Fruit fly (Drosophila melanogaster) whole organism, embryonic: Measurements from ENCODE around the gene Ykt6.

Source experiments
- CG10267 ChIP-seq: fragments of 200-800 bp; sonication (Bioruptor generic); optimal IDR thresholded peaks from 2 replicates; lab custom pipeline; 2018; ENCODE audit warnings: missing biosample characterization, mild to moderate bottlenecking, missing genetic modification characterization, moderate library complexity
- CG10462 ChIP-seq: fragments of 200-800 bp; sonication (Bioruptor generic); optimal IDR thresholded peaks from 2 replicates; lab custom pipeline; 2016; ENCODE audit warnings: missing biosample characterization, missing genetic modification characterization
- CG11093 ChIP-seq: fragments of 200-800 bp; sonication (Bioruptor generic); IDR thresholded peaks from 3 replicates; pipeline ENCODE4 v1.3.6; 2022; ENCODE audit warnings: missing biosample characterization, missing genetic modification characterization
- CG12391 ChIP-seq: fragments of 200-800 bp; sonication (Bioruptor generic); optimal IDR thresholded peaks from 3 replicates; lab custom pipeline; 2018; ENCODE audit warnings: missing biosample characterization, mild to moderate bottlenecking, missing genetic modification characterization, moderate library complexity
- CG13287 ChIP-seq: fragments of 200-800 bp; sonication (Bioruptor generic); IDR thresholded peaks from 2 replicates; pipeline ENCODE4 v1.3.6; 2022; ENCODE audit warnings: missing biosample characterization, missing genetic modification characterization; ENCODE audit not compliant: partially characterized antibody
- CG15269 ChIP-seq: fragments of 200-800 bp; sonication (Bioruptor generic); optimal IDR thresholded peaks from 2 replicates; lab custom pipeline; 2018; ENCODE audit warnings: missing biosample characterization, mild to moderate bottlenecking, missing genetic modification characterization, moderate library complexity
- CG1603 ChIP-seq: fragments of 200-800 bp; sonication (Bioruptor generic); optimal IDR thresholded peaks from 2 replicates; lab custom pipeline; 2019; ENCODE audit warnings: missing biosample characterization, mild to moderate bottlenecking, missing genetic modification characterization, moderate library complexity
- CG16813 ChIP-seq: fragments of 200-800 bp; sonication (Bioruptor generic); IDR thresholded peaks from 3 replicates; pipeline ENCODE4 v1.3.6; 2022; ENCODE audit warnings: missing biosample characterization, missing genetic modification characterization; ENCODE audit not compliant: partially characterized antibody
- CG17385 ChIP-seq: fragments of 200-800 bp; sonication (Bioruptor generic); optimal IDR thresholded peaks from 3 replicates; lab custom pipeline; 2018; ENCODE audit warnings: missing biosample characterization, mild to moderate bottlenecking, missing genetic modification characterization
- CG2199 ChIP-seq: fragments of 200-800 bp; sonication (Bioruptor generic); IDR thresholded peaks from 3 replicates; pipeline ENCODE4 v1.3.6; 2022; ENCODE audit warnings: missing biosample characterization, missing genetic modification characterization
- CG33213 ChIP-seq: fragments of 200-800 bp; sonication (Bioruptor generic); optimal IDR thresholded peaks from 3 replicates; lab custom pipeline; 2016; ENCODE audit warnings: missing biosample characterization, missing genetic modification characterization
- CG4282 ChIP-seq: fragments of 200-800 bp; sonication (Bioruptor generic); optimal IDR thresholded peaks from 2 replicates; lab custom pipeline; 2016; ENCODE audit warnings: missing biosample characterization, missing genetic modification characterization
- CG6689 ChIP-seq: fragments of 200-800 bp; sonication (Bioruptor generic); IDR thresholded peaks from 2 replicates; pipeline ENCODE4 v1.3.6; 2022; ENCODE audit warnings: missing biosample characterization, missing genetic modification characterization
- CG7271 ChIP-seq: fragments of 200-800 bp; sonication (Bioruptor generic); optimal IDR thresholded peaks from 2 replicates; lab custom pipeline; 2018; ENCODE audit warnings: missing biosample characterization, mild to moderate bottlenecking, missing genetic modification characterization, moderate library complexity
- D19A ChIP-seq: fragments of 200-800 bp; optimal IDR thresholded peaks from 3 replicates; lab custom pipeline; 2019; ENCODE audit warnings: missing biosample characterization, mild to moderate bottlenecking, missing genetic modification characterization, moderate library complexity
- Dip2 ChIP-seq: fragments of 200-800 bp; sonication (Bioruptor generic); IDR thresholded peaks from 2 replicates; pipeline ENCODE4 v1.3.6; 2022; ENCODE audit warnings: missing biosample characterization, missing genetic modification characterization
- Dip3 ChIP-seq: fragments of 200-800 bp; sonication (Bioruptor generic); optimal IDR thresholded peaks from 3 replicates; lab custom pipeline; 2016; ENCODE audit warnings: missing biosample characterization, missing genetic modification characterization
- Fer1 ChIP-seq: fragments of 200-800 bp; sonication (Bioruptor generic); optimal IDR thresholded peaks from 2 replicates; lab custom pipeline; 2017; ENCODE audit warnings: missing biosample characterization, mild to moderate bottlenecking, missing genetic modification characterization
- H15 ChIP-seq: fragments of 200-800 bp; sonication (Bioruptor generic); IDR thresholded peaks from 3 replicates; pipeline ENCODE4 v1.3.6; 2022; ENCODE audit warnings: missing biosample characterization, missing genetic modification characterization
- Hand ChIP-seq: fragments of 200-800 bp; sonication (Bioruptor generic); optimal IDR thresholded peaks from 2 replicates; lab custom pipeline; 2017; ENCODE audit warnings: mild to moderate bottlenecking, missing biosample characterization, missing genetic modification reagents, missing genetic modification characterization
- Hmx ChIP-seq: fragments of 200-800 bp; sonication (Bioruptor generic); optimal IDR thresholded peaks from 2 replicates; lab custom pipeline; 2016; ENCODE audit warnings: missing biosample characterization, missing genetic modification characterization
- Hr51 ChIP-seq, 2 experiments: fragments of 200-800 bp; sonication (Bioruptor generic); optimal IDR thresholded peaks; 2 replicates in 1 of 2; 3 replicates in 1 of 2; lab custom pipeline; 2016 to 2018; ENCODE audit warnings: missing biosample characterization in 2 of 2, missing genetic modification characterization in 2 of 2, mild to moderate bottlenecking in 1 of 2, moderate library complexity in 1 of 2
- Mes4 ChIP-seq: fragments of 200-800 bp; sonication (Bioruptor generic); optimal IDR thresholded peaks from 2 replicates; lab custom pipeline; 2016; ENCODE audit warnings: missing biosample characterization, missing genetic modification characterization
- Myb ChIP-seq: fragments of 200-800 bp; sonication (Bioruptor generic); optimal IDR thresholded peaks from 2 replicates; lab custom pipeline; 2016; ENCODE audit warnings: missing biosample characterization, missing genetic modification characterization
- NfI ChIP-seq: fragments of 200-800 bp; sonication (Bioruptor generic); optimal IDR thresholded peaks from 3 replicates; lab custom pipeline; 2018; ENCODE audit warnings: missing biosample characterization, mild to moderate bottlenecking, missing genetic modification characterization, moderate library complexity
- Rfx ChIP-seq: fragments of 200-800 bp; sonication (Bioruptor generic); IDR thresholded peaks from 2 replicates; pipeline ENCODE4 v1.3.6; 2022; ENCODE audit warnings: missing biosample characterization, missing genetic modification characterization
- Spps ChIP-seq: fragments of 200-800 bp; sonication (Bioruptor generic); optimal IDR thresholded peaks from 2 replicates; lab custom pipeline; 2018; ENCODE audit warnings: missing biosample characterization, mild to moderate bottlenecking, missing genetic modification characterization
- abd-A ChIP-seq: fragments of 200-800 bp; sonication (Bioruptor generic); optimal IDR thresholded peaks from 3 replicates; lab custom pipeline; 2019; ENCODE audit warnings: missing biosample characterization, mild to moderate bottlenecking, missing genetic modification characterization, moderate library complexity
- bab2 ChIP-seq: fragments of 200-800 bp; sonication (Bioruptor generic); optimal IDR thresholded peaks from 2 replicates; lab custom pipeline; 2016; ENCODE audit warnings: missing biosample characterization, missing genetic modification characterization
- cad ChIP-seq: fragments of >200 bp; optimal IDR thresholded peaks from 2 replicates; lab custom pipeline; 2017; ENCODE audit warnings: missing biosample characterization, missing genetic modification characterization
- chm ChIP-seq: fragments of 200-800 bp; sonication (Bioruptor generic); IDR thresholded peaks from 2 replicates; pipeline ENCODE4 v1.3.6; 2022; ENCODE audit warnings: missing biosample characterization, missing genetic modification characterization
- dan ChIP-seq: fragments of 200-800 bp; sonication (Bioruptor generic); IDR thresholded peaks from 2 replicates; pipeline ENCODE4 v1.3.6; 2022; ENCODE audit warnings: missing biosample characterization, missing genetic modification characterization
- disco-r ChIP-seq: fragments of 200-800 bp; sonication (Bioruptor generic); optimal IDR thresholded peaks from 2 replicates; lab custom pipeline; 2016; ENCODE audit warnings: missing biosample characterization, missing genetic modification characterization
- fd3F ChIP-seq: fragments of 200-800 bp; sonication (Bioruptor generic); optimal IDR thresholded peaks from 2 replicates; lab custom pipeline; 2018; ENCODE audit warnings: missing biosample characterization, mild to moderate bottlenecking, missing genetic modification characterization, moderate library complexity
- fru ChIP-seq: fragments of >200 bp; optimal IDR thresholded peaks from 2 replicates; lab custom pipeline; 2017
- grau ChIP-seq: fragments of 200-800 bp; optimal IDR thresholded peaks from 3 replicates; lab custom pipeline; 2019; ENCODE audit warnings: missing biosample characterization, mild to moderate bottlenecking, missing genetic modification characterization, moderate library complexity
- grn ChIP-seq: fragments of 200-800 bp; sonication (Bioruptor generic); optimal IDR thresholded peaks from 3 replicates; lab custom pipeline; 2017; ENCODE audit warnings: missing biosample characterization, missing genetic modification characterization
- ken ChIP-seq: fragments of 200-800 bp; sonication (Bioruptor generic); IDR thresholded peaks from 3 replicates; pipeline ENCODE4 v1.3.6; 2022; ENCODE audit warnings: missing biosample characterization, missing genetic modification characterization
- nau ChIP-seq: fragments of 200-800 bp; sonication (Bioruptor generic); optimal IDR thresholded peaks from 3 replicates; lab custom pipeline; 2017; ENCODE audit warnings: missing biosample characterization, mild to moderate bottlenecking, missing genetic modification characterization, missing genetic modification reagents
- nom ChIP-seq: fragments of 200-800 bp; sonication (Bioruptor generic); optimal IDR thresholded peaks from 2 replicates; lab custom pipeline; 2017; ENCODE audit warnings: missing biosample characterization, missing genetic modification characterization, mild to moderate bottlenecking, moderate library complexity, missing genetic modification reagents
- pho ChIP-seq: fragments of 200-800 bp; sonication (Bioruptor generic); optimal IDR thresholded peaks from 2 replicates; lab custom pipeline; 2016; ENCODE audit warnings: missing biosample characterization, missing genetic modification characterization
- pita ChIP-seq: fragments of 200-800 bp; sonication (Bioruptor generic); optimal IDR thresholded peaks from 2 replicates; lab custom pipeline; 2017; ENCODE audit warnings: missing biosample characterization, mild to moderate bottlenecking, missing genetic modification characterization
- scrt ChIP-seq: fragments of 200-800 bp; sonication (Bioruptor generic); optimal IDR thresholded peaks from 2 replicates; lab custom pipeline; 2018; ENCODE audit warnings: missing biosample characterization, mild to moderate bottlenecking, missing genetic modification characterization, moderate library complexity
- shn ChIP-seq: fragments of 200-800 bp; sonication (Bioruptor generic); optimal IDR thresholded peaks from 3 replicates; lab custom pipeline; 2016; ENCODE audit warnings: missing biosample characterization, missing genetic modification characterization
- sima ChIP-seq: fragments of 200-800 bp; sonication (Bioruptor generic); optimal IDR thresholded peaks from 2 replicates; lab custom pipeline; 2016; ENCODE audit warnings: missing biosample characterization, missing genetic modification characterization
- sug ChIP-seq: fragments of 200-800 bp; optimal IDR thresholded peaks from 2 replicates; lab custom pipeline; 2019; ENCODE audit warnings: missing biosample characterization, mild to moderate bottlenecking, missing genetic modification characterization, moderate library complexity
- trem ChIP-seq: fragments of 200-800 bp; optimal IDR thresholded peaks from 3 replicates; lab custom pipeline; 2019; ENCODE audit warnings: missing biosample characterization, mild to moderate bottlenecking, missing genetic modification characterization, moderate library complexity
- wek ChIP-seq: fragments of 200-800 bp; sonication (Bioruptor generic); optimal IDR thresholded peaks from 3 replicates; lab custom pipeline; 2018; ENCODE audit warnings: missing biosample characterization, mild to moderate bottlenecking, missing genetic modification characterization, moderate library complexity
- zen ChIP-seq: fragments of 200-800 bp; sonication (Bioruptor generic); optimal IDR thresholded peaks from 3 replicates; lab custom pipeline; 2018; ENCODE audit warnings: missing biosample characterization, mild to moderate bottlenecking, missing genetic modification characterization, moderate library complexity

Gene Ykt6

dm6 chrX:7893411-7894122 is 26.6 kb upstream of the Ykt6 start, which contains the start of the genes CG45089, ND-MNLL and p115 (continued):
- TF ChIP-seq Fer1 = peak; percentile 63
- no peak for TF ChIP-seq pita (GFP tag; lab: Kevin White, UChicago)
- TF ChIP-seq CG10267 (tag; lab: Kevin White, UChicago) = peak; percentile 72
- TF ChIP-seq CG17385 (GFP tag; lab: Kevin White, UChicago) = no peak
- TF ChIP-seq CG15269 (tag; lab: Kevin White, UChicago) = peak; percentile 62
- peak; percentile 81 for TF ChIP-seq CG13287 (GFP tag; lab: Robert Waterston, UW)
- TF ChIP-seq Hr51 (GFP tag; optimal IDR thresholded peaks at IDR 0.05; lab: Kevin White, UChicago) = peak; percentile 35 to 64
- TF ChIP-seq Spps (tag; lab: Kevin White, UChicago) = peak; percentile 9
- TF ChIP-seq grau (tag; lab: Kevin White, UChicago) = peak; percentile 61
- peak; percentile 14 for TF ChIP-seq pho
- TF ChIP-seq CG7271 (tag; lab: Kevin White, UChicago) = no peak
- TF ChIP-seq Mes4 (GFP tag; lab: Kevin White, UChicago) = no peak
- no peak for TF ChIP-seq sima (GFP tag; lab: Kevin White, UChicago)
- TF ChIP-seq zen = peak; percentile 53
- no peak for TF ChIP-seq CG4282
- no peak for TF ChIP-seq CG2199 (GFP tag; lab: Robert Waterston, UW)
- TF ChIP-seq CG16813 (GFP tag; lab: Robert Waterston, UW) = peak; percentile 58
- peak; percentile 34 for TF ChIP-seq fd3F (GFP tag; lab: Kevin White, UChicago)
- TF ChIP-seq wek (GFP tag; lab: Kevin White, UChicago) = no peak
- peak; percentile 43 for TF ChIP-seq NfI (GFP tag; lab: Kevin White, UChicago)
- no peak for TF ChIP-seq Hmx (GFP tag; lab: Kevin White, UChicago)
- TF ChIP-seq ken (GFP tag; lab: Robert Waterston, UW) = peak; percentile 46; the same call in 2 of the 3 replicates
- no peak for TF ChIP-seq abd-A
- TF ChIP-seq scrt (GFP tag; lab: Kevin White, UChicago) = peak; percentile 25
- peak; percentile 71; the same call in 1 of the 2 replicates for TF ChIP-seq Rfx (GFP tag; lab: Robert Waterston, UW)
- TF ChIP-seq Hand (GFP tag; lab: Kevin White, UChicago) = no peak
- peak; percentile 87 for TF ChIP-seq trem (tag; lab: Kevin White, UChicago)
- no peak for TF ChIP-seq CG33213 (GFP tag; lab: Kevin White, UChicago)
- TF ChIP-seq Dip3 (GFP tag; lab: Kevin White, UChicago) = peak; percentile 26
- peak; percentile 14 for TF ChIP-seq shn (GFP tag; lab: Kevin White, UChicago)
- TF ChIP-seq dan (GFP tag; lab: Robert Waterston, UW) = no peak
- TF ChIP-seq CG10462 (GFP tag; lab: Kevin White, UChicago) = peak; percentile 24
- peak; percentile 20 for TF ChIP-seq Myb (GFP tag; lab: Kevin White, UChicago)
- peak; percentile 33 for TF ChIP-seq D19A (tag; lab: Kevin White, UChicago)
- 0 out of 3 replicates have a peak, but pooled peaks have one; percentile 14 for TF ChIP-seq H15 (GFP tag; lab: Robert Waterston, UW)
- peak; percentile 65 for TF ChIP-seq sug
- no peak for TF ChIP-seq nom
- no peak for TF ChIP-seq cad (GFP tag; lab: Kevin White, UChicago)
- peak; percentile 40; the same call in 1 of the 2 replicates for TF ChIP-seq CG6689 (GFP tag; lab: Robert Waterston, UW)
- peak; percentile 85 for TF ChIP-seq CG12391 (tag; lab: Kevin White, UChicago)
- no peak for TF ChIP-seq grn (GFP tag; lab: Kevin White, UChicago)
- peak; percentile 24 for TF ChIP-seq bab2 (GFP tag; lab: Kevin White, UChicago)
- TF ChIP-seq fru (lab: Kevin White, UChicago) = no peak
- no peak for TF ChIP-seq nau (GFP tag; lab: Kevin White, UChicago)
- TF ChIP-seq CG1603 = peak; percentile 27
- TF ChIP-seq CG11093 = no peak
- no peak for TF ChIP-seq chm (GFP tag; lab: Robert Waterston, UW)
- no peak for TF ChIP-seq Dip2 (GFP tag; lab: Robert Waterston, UW)
- TF ChIP-seq disco-r (GFP tag; lab: Kevin White, UChicago) = no peak
